Worm (Caenorhabditis elegans) whole organism, midembryonic: ENCODE measurements around the gene C55A1.6.
A peak's percentile ranks its signal among the peaks of the same experiment; 100 is the strongest.
"Not testable (repeated sequence)": the region's sequence is repeated elsewhere in the genome, so short reads cannot be mapped to it uniquely, and the experiment has no call there.

Experiments used
- T22C8.4 ChIP-seq: fragments of 200-800 bp; sonication (Bioruptor generic); IDR thresholded peaks from 2 replicates; pipeline ENCODE4 v1.3.6; 2022; ENCODE audit warnings: missing genetic modification characterization, missing compliant biosample characterization
- cog-1 ChIP-seq: sonication (generic microtip); optimal IDR thresholded peaks from 2 replicates; lab custom pipeline; 2016; ENCODE audit warnings: missing genetic modification characterization, missing compliant biosample characterization
- flt-1 ChIP-seq: fragments of 200-800 bp; sonication (Bioruptor generic); IDR thresholded peaks from 2 replicates; pipeline ENCODE4 v1.3.6; 2022; ENCODE audit warnings: missing genetic modification characterization, missing compliant biosample characterization
- klf-2 ChIP-seq: fragments of 200-800 bp; sonication (Bioruptor generic); conservative IDR thresholded peaks from 2 replicates; pipeline ENCODE4 v1.3.6; 2022; ENCODE audit warnings: missing genetic modification reagents, missing genetic modification characterization, missing compliant biosample characterization
- med-1 ChIP-seq: sonication (generic microtip); optimal IDR thresholded peaks from 2 replicates; lab custom pipeline; 2017; ENCODE audit warnings: missing genetic modification characterization, mild to moderate bottlenecking, missing compliant biosample characterization, antibody characterized with exemption, missing genetic modification reagents; ENCODE audit not compliant: insufficient read depth
- ref-1 ChIP-seq: fragments of 200-800 bp; sonication (Bioruptor generic); conservative IDR thresholded peaks from 2 replicates; pipeline ENCODE4 v1.3.6; 2022; ENCODE audit warnings: missing genetic modification reagents, missing genetic modification characterization, missing compliant biosample characterization
- tab-1 ChIP-seq: fragments of 200-800 bp; sonication (Bioruptor generic); IDR thresholded peaks from 2 replicates; pipeline ENCODE4 v1.3.6; 2022; ENCODE audit warnings: missing genetic modification characterization, missing compliant biosample characterization
- ztf-23 ChIP-seq: fragments of 200-800 bp; sonication (Bioruptor generic); IDR thresholded peaks from 2 replicates; pipeline ENCODE4 v1.3.6; 2022; ENCODE audit warnings: missing genetic modification reagents, missing genetic modification characterization, missing compliant biosample characterization
- ztf-29 ChIP-seq: fragments of 200-800 bp; sonication (Bioruptor generic); IDR thresholded peaks from 2 replicates; pipeline ENCODE4 v1.3.6; 2022; ENCODE audit warnings: missing genetic modification reagents, missing genetic modification characterization, missing compliant biosample characterization

C55A1.6 gene

DNA sequence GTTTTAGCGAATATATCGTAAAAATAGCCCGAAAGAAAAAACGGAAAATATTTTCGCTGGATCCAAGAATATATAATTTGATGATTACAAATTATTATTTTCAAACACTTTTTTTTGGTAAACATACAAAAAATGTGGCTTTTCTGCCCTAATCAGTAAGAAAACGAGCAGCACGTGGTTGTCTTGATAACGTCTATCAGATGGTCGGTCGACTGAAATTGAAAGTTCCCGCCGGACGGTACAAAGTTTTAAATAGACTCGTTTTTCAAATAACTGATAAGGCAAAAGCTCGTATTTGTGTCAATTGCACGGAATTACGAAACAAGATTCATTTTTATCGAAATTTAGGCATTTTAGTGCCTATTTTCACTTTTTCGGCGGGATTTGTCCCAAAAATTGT is 18.9 kb downstream of the C55A1.6 start:
- TF ChIP-seq med-1 (GFP tag; lab: Kevin White, UChicago) (no peak), klf-2 (GFP tag; lab: Robert Waterston, UW) (no peak), cog-1 (no peak), ztf-29 (no peak), T22C8.4 (no peak), ztf-23 (GFP tag; lab: Robert Waterston, UW) (no peak), tab-1 (GFP tag; lab: Robert Waterston, UW) (no peak), flt-1 (GFP tag; lab: Robert Waterston, UW) (no peak), ref-1 (GFP tag; lab: Robert Waterston, UW) (no peak)

- TF ChIP-seq ztf-29; klf-2 (GFP tag; lab: Robert Waterston, UW); ref-1 (GFP tag; lab: Robert Waterston, UW): not testable (repeated sequence)
These were observed 20.4 kb downstream of the C55A1.6 start, which contains the start of gene F53E4.1 for ce11 chrV:15668200-15668599. Gene F53E4.1, minus strand, starts transcription at chrV:15668300.

- no peak for TF ChIP-seq ref-1 (GFP tag; lab: Robert Waterston, UW)
- no peak for TF ChIP-seq med-1 (GFP tag; lab: Kevin White, UChicago)
- no peak for TF ChIP-seq klf-2 (GFP tag; lab: Robert Waterston, UW)
- TF ChIP-seq ztf-23 (GFP tag; lab: Robert Waterston, UW), result no peak
- no peak for TF ChIP-seq flt-1 (GFP tag; lab: Robert Waterston, UW)
- TF ChIP-seq cog-1, result no peak
- TF ChIP-seq ztf-29, result no peak
- TF ChIP-seq tab-1 (GFP tag; lab: Robert Waterston, UW), result no peak
- no peak for TF ChIP-seq T22C8.4
These were observed 21.0 kb downstream of the C55A1.6 start, which contains the start of gene K06B4.4 for ce11 chrV:15668870-15669269. Gene K06B4.4, plus strand, starts transcription at chrV:15669170.

DNA sequence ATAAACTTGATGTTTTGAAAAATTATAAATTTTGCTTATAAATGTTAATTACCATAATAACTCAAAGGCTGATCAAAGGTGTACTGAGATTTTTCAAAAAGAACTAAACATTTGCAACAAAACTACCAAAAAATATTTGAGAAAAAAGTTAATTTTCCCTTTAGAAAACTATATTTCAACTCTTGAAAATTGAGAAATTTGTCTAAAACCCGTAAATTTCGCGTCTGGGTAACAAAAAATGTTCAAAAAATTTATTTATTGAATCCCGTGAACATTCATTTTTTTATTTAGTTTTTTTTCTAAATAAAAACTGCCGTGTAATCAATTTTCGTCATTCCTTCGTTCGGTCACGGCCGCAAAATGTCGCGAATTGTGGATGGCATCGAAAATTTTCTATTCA is 22.3 kb downstream of the C55A1.6 start, which contains the start of gene K06B4.15:
Gene K06B4.15 (plus strand): TSS at position 301 of the 400 bp plus-strand sequence.
- not testable (repeated sequence) for TF ChIP-seq flt-1 (GFP tag; lab: Robert Waterston, UW); klf-2 (GFP tag; lab: Robert Waterston, UW); med-1 (GFP tag; lab: Kevin White, UChicago)

ce11 chrV:15673707-15674106 is 25.9 kb downstream of the C55A1.6 start, which contains the start of gene nhr-51:
Gene nhr-51, plus strand, starts transcription at chrV:15674007.
- no peak for TF ChIP-seq T22C8.4
- TF ChIP-seq cog-1, result no peak
- TF ChIP-seq klf-2 (GFP tag; lab: Robert Waterston, UW), result no peak
- TF ChIP-seq med-1 (GFP tag; lab: Kevin White, UChicago), result no peak
- no peak for TF ChIP-seq ztf-29
- TF ChIP-seq ztf-23 (GFP tag; lab: Robert Waterston, UW), result no peak
- no peak for TF ChIP-seq flt-1 (GFP tag; lab: Robert Waterston, UW)
- TF ChIP-seq ref-1 (GFP tag; lab: Robert Waterston, UW), result no peak
- no peak for TF ChIP-seq tab-1 (GFP tag; lab: Robert Waterston, UW)

DNA sequence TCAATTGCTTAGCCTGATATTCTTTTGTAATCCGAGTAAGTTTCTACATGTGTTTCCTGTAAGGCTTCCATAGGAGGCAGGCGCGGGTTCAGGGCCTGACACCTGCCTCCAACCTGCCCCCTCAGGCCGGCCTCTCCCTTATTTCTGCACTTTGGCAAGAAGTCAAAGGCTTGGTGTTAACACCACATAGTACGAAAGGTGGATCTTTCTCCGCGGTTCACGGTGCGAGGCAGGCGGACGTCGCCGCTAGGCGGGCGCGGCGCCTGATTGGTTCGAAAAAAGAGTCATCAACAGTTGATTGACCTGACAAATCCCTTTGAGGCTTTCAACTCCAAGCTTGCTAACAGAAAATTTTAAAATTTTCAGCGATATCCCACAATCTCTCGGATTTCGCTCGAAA is 27.1 kb downstream of the C55A1.6 start:
- TF ChIP-seq flt-1 (GFP tag; lab: Robert Waterston, UW) (no peak), tab-1 (GFP tag; lab: Robert Waterston, UW) (0 out of 2 replicates have a peak, but pooled peaks have one; percentile 22), ztf-29 (no peak), cog-1 (no peak)

DNA sequence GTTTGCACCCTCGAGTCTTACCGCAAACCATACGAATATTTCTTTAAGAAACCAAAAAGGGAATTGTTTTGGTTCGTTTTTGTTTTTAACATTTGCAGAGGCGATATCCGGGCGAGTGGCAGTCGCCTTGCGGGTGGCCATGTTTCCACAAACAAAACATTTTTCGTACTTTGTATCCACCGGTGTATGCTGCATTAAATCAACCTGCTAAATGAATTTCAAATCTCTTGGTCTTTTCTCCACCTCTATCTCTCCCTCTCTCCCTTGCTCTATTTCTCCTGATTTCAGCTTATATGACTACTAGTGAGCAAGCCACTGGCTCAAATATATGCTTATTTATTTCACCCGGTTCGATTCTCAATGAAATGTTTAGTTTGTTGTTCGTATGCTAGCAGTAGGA is 29.4 kb downstream of the C55A1.6 start, which contains the start of gene nhr-52:
Gene nhr-52 (plus strand): TSS at position 301 of the 400 bp plus-strand sequence.
- TF ChIP-seq ref-1 (GFP tag; lab: Robert Waterston, UW) (no peak), flt-1 (GFP tag; lab: Robert Waterston, UW) (no peak), med-1 (GFP tag; lab: Kevin White, UChicago) (no peak), klf-2 (GFP tag; lab: Robert Waterston, UW) (no peak), cog-1 (no peak), T22C8.4 (no peak), ztf-29 (no peak), tab-1 (GFP tag; lab: Robert Waterston, UW) (no peak)

- TF ChIP-seq tab-1 (GFP tag; lab: Robert Waterston, UW), result no peak
- no peak for TF ChIP-seq ztf-29
- no peak for TF ChIP-seq T22C8.4
- no peak for TF ChIP-seq flt-1 (GFP tag; lab: Robert Waterston, UW)
- TF ChIP-seq klf-2 (GFP tag; lab: Robert Waterston, UW), result no peak
These were observed 37.8 kb downstream of the C55A1.6 start, which contains the start of gene nhr-196 for ce11 chrV:15685599-15685998. Gene nhr-196, plus strand, starts transcription at chrV:15685716.

ce11 chrV:15687660-15688059 is 39.8 kb downstream of the C55A1.6 start, which contains the start of gene nhr-197:
Gene nhr-197, plus strand, starts transcription at chrV:15687960.
- no peak for TF ChIP-seq T22C8.4
- no peak for TF ChIP-seq tab-1 (GFP tag; lab: Robert Waterston, UW)
- no peak for TF ChIP-seq ztf-29
- no peak for TF ChIP-seq flt-1 (GFP tag; lab: Robert Waterston, UW)
- no peak for TF ChIP-seq ztf-23 (GFP tag; lab: Robert Waterston, UW)
- no peak for TF ChIP-seq cog-1
- TF ChIP-seq klf-2 (GFP tag; lab: Robert Waterston, UW), result no peak
- TF ChIP-seq med-1 (GFP tag; lab: Kevin White, UChicago), result no peak
- no peak for TF ChIP-seq ref-1 (GFP tag; lab: Robert Waterston, UW)

DNA sequence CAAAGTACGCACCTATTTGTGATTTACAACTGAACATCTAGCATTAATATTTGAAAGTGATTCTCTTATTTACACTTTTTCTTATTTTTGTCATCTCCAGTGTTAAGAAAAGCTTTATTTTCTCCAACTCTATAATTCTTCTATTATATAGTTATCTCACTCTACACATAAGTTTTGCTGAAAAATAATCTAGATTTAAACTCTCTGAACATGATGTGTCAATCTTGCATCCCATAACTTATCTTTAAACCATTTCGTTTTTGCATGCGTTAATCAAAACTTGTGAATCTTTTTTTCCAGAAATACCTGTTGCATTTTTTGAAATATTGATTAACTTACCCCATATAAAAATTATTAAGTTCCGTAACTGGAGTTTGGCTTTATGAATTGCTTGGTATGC is 42.1 kb downstream of the C55A1.6 start, which contains the start of gene nhr-268:
Gene nhr-268 (plus strand): TSS at position 301 of the 400 bp plus-strand sequence.
- TF ChIP-seq T22C8.4, result no peak
